Fruit fly (Drosophila melanogaster) whole organism, embryonic: ENCODE data around the gene trk.

Experiments
- Aef1 ChIP-seq: fragments of 200-800 bp; sonication (Bioruptor generic); IDR thresholded peaks from 3 replicates; pipeline ENCODE4 v1.3.6; 2022; ENCODE audit warnings: missing biosample characterization, missing genetic modification characterization
- B-H2 ChIP-seq: fragments of 200-800 bp; sonication (Bioruptor generic); optimal IDR thresholded peaks from 2 replicates; lab custom pipeline; 2018; ENCODE audit warnings: missing biosample characterization, mild to moderate bottlenecking, missing genetic modification characterization
- Bdp1 ChIP-seq: fragments of 200-800 bp; sonication (Bioruptor generic); optimal IDR thresholded peaks from 3 replicates; lab custom pipeline; 2016; ENCODE audit warnings: missing biosample characterization, missing genetic modification characterization
- Bgb ChIP-seq: fragments of 200-800 bp; sonication (Bioruptor generic); IDR thresholded peaks from 2 replicates; pipeline ENCODE4 v1.3.6; 2022; ENCODE audit warnings: missing biosample characterization, missing genetic modification characterization; ENCODE audit not compliant: partially characterized antibody
- CG11398 ChIP-seq: fragments of 200-800 bp; sonication (Bioruptor generic); optimal IDR thresholded peaks from 2 replicates; lab custom pipeline; 2016; ENCODE audit warnings: missing biosample characterization, missing genetic modification characterization
- CG11695 ChIP-seq: fragments of 200-800 bp; sonication (Bioruptor generic); IDR thresholded peaks from 3 replicates; pipeline ENCODE4 v1.3.6; 2022; ENCODE audit warnings: missing biosample characterization, missing genetic modification characterization
- CG12104 ChIP-seq: fragments of 200-800 bp; sonication (Bioruptor generic); optimal IDR thresholded peaks from 3 replicates; lab custom pipeline; 2016; ENCODE audit warnings: missing biosample characterization, missing genetic modification characterization
- CG12769 ChIP-seq: fragments of 200-800 bp; sonication (Bioruptor generic); optimal IDR thresholded peaks from 2 replicates; lab custom pipeline; 2019; ENCODE audit warnings: missing biosample characterization, mild to moderate bottlenecking, missing genetic modification characterization, moderate library complexity
- CG12942 ChIP-seq: fragments of 200-800 bp; sonication (Bioruptor generic); optimal IDR thresholded peaks from 3 replicates; lab custom pipeline; 2016; ENCODE audit warnings: missing biosample characterization, missing genetic modification characterization
- CG13287 ChIP-seq: fragments of 200-800 bp; sonication (Bioruptor generic); IDR thresholded peaks from 2 replicates; pipeline ENCODE4 v1.3.6; 2022; ENCODE audit warnings: missing biosample characterization, missing genetic modification characterization; ENCODE audit not compliant: partially characterized antibody
- CG13775 ChIP-seq: fragments of 200-800 bp; sonication (Bioruptor generic); optimal IDR thresholded peaks from 3 replicates; lab custom pipeline; 2017; ENCODE audit warnings: missing biosample characterization, mild to moderate bottlenecking, missing genetic modification characterization
- CG14860 ChIP-seq: fragments of 200-800 bp; sonication (Bioruptor generic); IDR thresholded peaks from 3 replicates; pipeline ENCODE4 v1.3.6; 2022; ENCODE audit warnings: missing biosample characterization, missing genetic modification characterization; ENCODE audit not compliant: partially characterized antibody
- CG15696 ChIP-seq: fragments of 200-800 bp; sonication (Bioruptor generic); optimal IDR thresholded peaks from 2 replicates; lab custom pipeline; 2019; ENCODE audit warnings: missing biosample characterization, mild to moderate bottlenecking, missing genetic modification characterization, moderate library complexity
- CG17359 ChIP-seq: fragments of 200-800 bp; sonication (Bioruptor generic); optimal IDR thresholded peaks from 3 replicates; lab custom pipeline; 2018; ENCODE audit warnings: missing biosample characterization, mild to moderate bottlenecking, missing genetic modification characterization, moderate library complexity
- CG17829 ChIP-seq: fragments of 200-800 bp; optimal IDR thresholded peaks from 2 replicates; lab custom pipeline; 2019; ENCODE audit warnings: missing biosample characterization, mild to moderate bottlenecking, missing genetic modification characterization, moderate library complexity
- CG18619 ChIP-seq: fragments of 200-800 bp; sonication (Bioruptor generic); optimal IDR thresholded peaks from 3 replicates; lab custom pipeline; 2017; ENCODE audit warnings: missing biosample characterization, mild to moderate bottlenecking, missing genetic modification characterization
- CG2202 ChIP-seq: fragments of 200-800 bp; sonication (Bioruptor generic); optimal IDR thresholded peaks from 2 replicates; lab custom pipeline; 2018; ENCODE audit warnings: missing biosample characterization, mild to moderate bottlenecking, missing genetic modification characterization
- CG2712 ChIP-seq: fragments of 200-800 bp; optimal IDR thresholded peaks from 3 replicates; lab custom pipeline; 2019; ENCODE audit warnings: missing biosample characterization, mild to moderate bottlenecking, missing genetic modification characterization, moderate library complexity
- CG2875 ChIP-seq: fragments of 200-800 bp; sonication (Bioruptor generic); optimal IDR thresholded peaks from 2 replicates; lab custom pipeline; 2017; ENCODE audit warnings: missing biosample characterization, mild to moderate bottlenecking, missing genetic modification characterization, missing genetic modification reagents
- CG31365 ChIP-seq: fragments of 200-800 bp; sonication (Bioruptor generic); optimal IDR thresholded peaks from 2 replicates; lab custom pipeline; 2018; ENCODE audit warnings: missing biosample characterization, mild to moderate bottlenecking, missing genetic modification characterization
- CG3726 ChIP-seq: fragments of 200-800 bp; sonication (Bioruptor generic); IDR thresholded peaks from 3 replicates; pipeline ENCODE4, ENCODE4 v1.3.6; 2022; ENCODE audit warnings: missing biosample characterization, missing genetic modification characterization
- CG6765 ChIP-seq: fragments of 200-800 bp; sonication (Bioruptor generic); optimal IDR thresholded peaks from 3 replicates; lab custom pipeline; 2017; ENCODE audit warnings: missing biosample characterization, mild to moderate bottlenecking, missing genetic modification characterization
- CG8924 ChIP-seq: fragments of 200-800 bp; optimal IDR thresholded peaks from 3 replicates; lab custom pipeline; 2019; ENCODE audit warnings: missing biosample characterization, mild to moderate bottlenecking, missing genetic modification characterization, moderate library complexity
- Dref ChIP-seq: fragments of 200-800 bp; sonication (Bioruptor generic); IDR thresholded peaks from 2 replicates; pipeline ENCODE4 v1.3.6; 2022; ENCODE audit warnings: missing biosample characterization, missing genetic modification characterization
- E2f1 ChIP-seq: fragments of 200-800 bp; sonication (Bioruptor generic); IDR thresholded peaks from 2 replicates; pipeline ENCODE4 v1.3.6; 2022; ENCODE audit warnings: missing biosample characterization, missing genetic modification characterization
- Fer1 ChIP-seq: fragments of 200-800 bp; sonication (Bioruptor generic); optimal IDR thresholded peaks from 2 replicates; lab custom pipeline; 2017; ENCODE audit warnings: missing biosample characterization, mild to moderate bottlenecking, missing genetic modification characterization
- HLH3B ChIP-seq: fragments of 200-800 bp; sonication (Bioruptor generic); IDR thresholded peaks from 2 replicates; pipeline ENCODE4 v1.3.6; 2022; ENCODE audit warnings: missing biosample characterization, missing genetic modification characterization
- Hr51 ChIP-seq, 2 experiments: fragments of 200-800 bp; sonication (Bioruptor generic); optimal IDR thresholded peaks; 2 replicates in 1 of 2; 3 replicates in 1 of 2; lab custom pipeline; 2016 to 2018; ENCODE audit warnings: missing biosample characterization in 2 of 2, missing genetic modification characterization in 2 of 2, mild to moderate bottlenecking in 1 of 2, moderate library complexity in 1 of 2
- MBD-R2 ChIP-seq: fragments of 200-800 bp; sonication (Bioruptor generic); IDR thresholded peaks from 2 replicates; pipeline ENCODE4 v1.3.6; 2022; ENCODE audit warnings: missing biosample characterization, missing genetic modification characterization
- Med ChIP-seq: fragments of 200-800 bp; sonication (Bioruptor generic); peaks from one replicate; lab custom pipeline; 2016; ENCODE audit warnings: missing biosample characterization, missing genetic modification characterization, mild to moderate bottlenecking, inconsistent platforms, moderate library complexity
- NC2β ChIP-seq: fragments of 200-800 bp; sonication (Bioruptor generic); optimal IDR thresholded peaks from 2 replicates; lab custom pipeline; 2016; ENCODE audit warnings: missing biosample characterization, missing genetic modification characterization
- Oaz ChIP-seq: fragments of 200-800 bp; sonication (Bioruptor generic); IDR thresholded peaks from 2 replicates; pipeline ENCODE4 v1.3.6; 2022; ENCODE audit warnings: missing biosample characterization, missing genetic modification characterization
- Sry-δ ChIP-seq: fragments of 200-800 bp; sonication (Bioruptor generic); optimal IDR thresholded peaks from 2 replicates; lab custom pipeline; 2016; ENCODE audit warnings: missing biosample characterization, missing genetic modification characterization
- crc ChIP-seq: fragments of 200-800 bp; sonication (Bioruptor generic); optimal IDR thresholded peaks from 2 replicates; lab custom pipeline; 2016; ENCODE audit warnings: missing biosample characterization, missing genetic modification characterization
- dysf ChIP-seq: fragments of 200-800 bp; sonication (Bioruptor generic); IDR thresholded peaks from 3 replicates; pipeline ENCODE4 v1.3.6; 2022; ENCODE audit warnings: missing biosample characterization, missing genetic modification characterization
- fd64A ChIP-seq: fragments of 200-800 bp; sonication (Bioruptor generic); optimal IDR thresholded peaks from 3 replicates; lab custom pipeline; 2018; ENCODE audit warnings: missing biosample characterization, mild to moderate bottlenecking, missing genetic modification characterization
- gcm2 ChIP-seq: fragments of 200-800 bp; sonication (Bioruptor generic); optimal IDR thresholded peaks from 2 replicates; lab custom pipeline; 2016; ENCODE audit warnings: missing biosample characterization, missing genetic modification characterization
- gfzf ChIP-seq: fragments of 200-800 bp; sonication (Bioruptor generic); optimal IDR thresholded peaks from 2 replicates; lab custom pipeline; 2016; ENCODE audit warnings: missing biosample characterization, mild to moderate bottlenecking, missing genetic modification characterization, moderate library complexity
- jing ChIP-seq: fragments of 200-800 bp; sonication (Bioruptor generic); optimal IDR thresholded peaks from 2 replicates; lab custom pipeline; 2018; ENCODE audit warnings: missing biosample characterization, mild to moderate bottlenecking, missing genetic modification characterization
- nmo ChIP-seq: fragments of 200-800 bp; sonication (Bioruptor generic); optimal IDR thresholded peaks from 2 replicates; lab custom pipeline; 2018; ENCODE audit warnings: missing biosample characterization, mild to moderate bottlenecking, missing genetic modification characterization, moderate library complexity
- onecut ChIP-seq: fragments of 200-800 bp; sonication (Bioruptor generic); IDR thresholded peaks from 2 replicates; pipeline ENCODE4 v1.3.6; 2022; ENCODE audit warnings: missing biosample characterization, missing genetic modification characterization
- prd ChIP-seq, 3 experiments: fragments of >200 bp in 2 of 3; fragments of 200-800 bp in 1 of 3; sonication (Bioruptor generic) in 1 of 3; optimal IDR thresholded peaks in 2 of 3; IDR thresholded peaks in 1 of 3; 2 replicates in 2 of 3; 3 replicates in 1 of 3; pipeline versions ENCODE4 v1.3.6 to Lab custom; 2017 to 2022; ENCODE audit warnings: missing biosample characterization in 1 of 3, missing genetic modification characterization in 1 of 3
- sd ChIP-seq: fragments of 200-800 bp; sonication (Bioruptor generic); optimal IDR thresholded peaks from 3 replicates; lab custom pipeline; 2018; ENCODE audit warnings: missing biosample characterization, mild to moderate bottlenecking, missing genetic modification characterization, moderate library complexity
- slp2 ChIP-seq: fragments of 200-800 bp; sonication (Bioruptor generic); optimal IDR thresholded peaks from 2 replicates; lab custom pipeline; 2016; ENCODE audit warnings: missing biosample characterization, missing genetic modification characterization
- sug ChIP-seq: fragments of 200-800 bp; optimal IDR thresholded peaks from 2 replicates; lab custom pipeline; 2019; ENCODE audit warnings: missing biosample characterization, mild to moderate bottlenecking, missing genetic modification characterization, moderate library complexity
- vvl ChIP-seq: fragments of 200-800 bp; sonication (Bioruptor generic); IDR thresholded peaks from 2 replicates; pipeline ENCODE4 v1.3.6; 2022; ENCODE audit warnings: missing biosample characterization, missing genetic modification characterization
- wdn ChIP-seq: fragments of 200-800 bp; sonication (Bioruptor generic); IDR thresholded peaks from 2 replicates; pipeline ENCODE4 v1.3.6; 2022; ENCODE audit warnings: missing biosample characterization, missing genetic modification characterization
- wor ChIP-seq: fragments of 200-800 bp; sonication (Bioruptor generic); IDR thresholded peaks from 2 replicates; pipeline ENCODE4 v1.3.6; 2022; ENCODE audit warnings: missing biosample characterization, missing genetic modification characterization
- zfh2 ChIP-seq: fragments of 200-800 bp; sonication (Bioruptor generic); optimal IDR thresholded peaks from 2 replicates; lab custom pipeline; 2016; ENCODE audit warnings: missing biosample characterization, missing genetic modification characterization

trk gene

dm6 chr2L:10292066-10292560 is 20.0 kb upstream of the trk start, which contains the start of gene Ufd4 (continued):
- TF ChIP-seq CG14860 (GFP tag; lab: Robert Waterston, UW) (no peak), gcm2 (GFP tag; lab: Kevin White, UChicago) (peak; percentile 56), CG17359 (tag; lab: Kevin White, UChicago) (peak; percentile 73), sd (tag; lab: Kevin White, UChicago) (no peak), CG18619 (GFP tag; lab: Kevin White, UChicago) (peak; percentile 19), Bdp1 (GFP tag; lab: Kevin White, UChicago) (no peak), CG13775 (GFP tag; lab: Kevin White, UChicago) (peak; percentile 34), CG17829 (tag; lab: Kevin White, UChicago) (peak; percentile 83), CG8924 (peak; percentile 65), CG6765 (GFP tag; lab: Kevin White, UChicago) (peak; percentile 57), gfzf (GFP tag; lab: Kevin White, UChicago) (peak; percentile 14), fd64A (GFP tag; lab: Kevin White, UChicago) (no peak), wor (GFP tag; lab: Robert Waterston, UW) (no peak), NC2β (GFP tag; lab: Kevin White, UChicago) (peak; percentile 66), zfh2 (peak; percentile 60), CG11398 (GFP tag; lab: Kevin White, UChicago) (peak; percentile 57), Oaz (GFP tag; lab: Robert Waterston, UW) (no peak), CG12769 (tag; lab: Kevin White, UChicago) (no peak), Bgb (GFP tag; lab: Robert Waterston, UW) (peak; percentile 32; the same call in 1 of the 2 replicates), slp2 (peak; percentile 45), CG11695 (GFP tag; lab: Robert Waterston, UW) (peak; percentile 63; the same call in 2 of the 3 replicates), Fer1 (peak; percentile 76), CG12942 (GFP tag; lab: Kevin White, UChicago) (peak; percentile 7), crc (GFP tag; lab: Kevin White, UChicago) (peak; percentile 28), MBD-R2 (GFP tag; lab: Robert Waterston, UW) (peak; percentile 45; the same call in 1 of the 2 replicates), CG3726 (GFP tag; lab: Robert Waterston, UW) (no peak), jing (no peak), CG2712 (peak; percentile 86), CG31365 (tag; lab: Kevin White, UChicago) (no peak), HLH3B (GFP tag; lab: Robert Waterston, UW) (peak; percentile 74; the same call in 1 of the 2 replicates), CG2875 (no peak), prd (optimal IDR thresholded peaks at IDR 0.05; lab: Kevin White, UChicago) (no peak), prd (GFP tag; IDR thresholded peaks at IDR 0.05; lab: Robert Waterston, UW) (peak; percentile 75; the same call in 2 of the 3 replicates), CG12104 (GFP tag; lab: Kevin White, UChicago) (peak; percentile 61), CG15696 (tag; lab: Kevin White, UChicago) (peak; percentile 65), wdn (GFP tag; lab: Robert Waterston, UW) (0 out of 2 replicates have a peak, but pooled peaks have one; percentile 41), vvl (GFP tag; lab: Robert Waterston, UW) (peak; percentile 88; the same call in 1 of the 2 replicates), Aef1 (GFP tag; lab: Robert Waterston, UW) (peak; percentile 47; the same call in 1 of the 3 replicates), Sry-δ (GFP tag; lab: Kevin White, UChicago) (peak; percentile 87), sug (tag; lab: Kevin White, UChicago) (no peak), nmo (GFP tag; lab: Kevin White, UChicago) (peak; percentile 75), CG2202 (tag; lab: Kevin White, UChicago) (peak; percentile 0), onecut (GFP tag; lab: Robert Waterston, UW) (peak; percentile 93), Hr51 (GFP tag; optimal IDR thresholded peaks at IDR 0.05; lab: Kevin White, UChicago) (peak in 1 of 2 experiments; percentile 56), dysf (GFP tag; lab: Robert Waterston, UW) (no peak; the same call in 2 of the 3 replicates), Med (GFP tag; lab: Kevin White, UChicago) (peak; percentile 95), E2f1 (GFP tag; lab: Robert Waterston, UW) (peak; percentile 64; the same call in 1 of the 2 replicates), CG13287 (GFP tag; lab: Robert Waterston, UW) (peak; percentile 60; the same call in 1 of the 2 replicates), Dref (GFP tag; lab: Robert Waterston, UW) (peak; percentile 81), B-H2 (peak; percentile 48)
